Worm (Caenorhabditis elegans): Measurements from ENCODE around the gene C53C11.1.

- TF ChIP-seq ref-1 (GFP tag; conservative IDR thresholded peaks at IDR 0.05) (no peak), T22C8.4 (GFP tag; IDR thresholded peaks at IDR 0.05) (no peak), flt-1 (GFP tag; IDR thresholded peaks at IDR 0.05) (no peak), klf-2 (GFP tag; conservative IDR thresholded peaks at IDR 0.05) (no peak), med-1 (GFP tag; optimal IDR thresholded peaks at IDR 0.05; ENCODE audit: insufficient read depth) (no peak), cog-1 (tag; optimal IDR thresholded peaks at IDR 0.05) (no peak), ztf-29 (GFP tag; IDR thresholded peaks at IDR 0.05) (no peak), tab-1 (GFP tag; IDR thresholded peaks at IDR 0.05) (no peak)
These were observed 4.2 kb upstream of the C53C11.1 start, which contains the start of gene C53C11.2 for ce11 chrX:17336354-17336753.
